Fruit fly (Drosophila melanogaster) whole organism: ENCODE measurements around the gene CG15599.

Experiments used
- CG8478 ChIP-seq: fragments of >200 bp; optimal IDR thresholded peaks from 2 replicates; lab custom pipeline; 2018; ENCODE audit warnings: inconsistent platforms
- Dll ChIP-seq: fragments of >200 bp; optimal IDR thresholded peaks from 2 replicates; lab custom pipeline; 2017
- EcR ChIP-seq, 2 experiments: fragments of >200 bp; optimal IDR thresholded peaks; 2 replicates each; lab custom pipeline; 2017; ENCODE audit warnings: missing biosample characterization in 2 of 2, missing genetic modification characterization in 2 of 2, missing genetic modification reagents in 2 of 2
- pan ChIP-seq: fragments of >200 bp; optimal IDR thresholded peaks from 2 replicates; lab custom pipeline; 2017
- psq ChIP-seq: fragments of >200 bp; optimal IDR thresholded peaks from 2 replicates; lab custom pipeline; 2017
- usp ChIP-seq: fragments of >200 bp; optimal IDR thresholded peaks from 2 replicates; lab custom pipeline; 2017; ENCODE audit warnings: missing biosample characterization, missing genetic modification characterization, mixed read lengths

DNA sequence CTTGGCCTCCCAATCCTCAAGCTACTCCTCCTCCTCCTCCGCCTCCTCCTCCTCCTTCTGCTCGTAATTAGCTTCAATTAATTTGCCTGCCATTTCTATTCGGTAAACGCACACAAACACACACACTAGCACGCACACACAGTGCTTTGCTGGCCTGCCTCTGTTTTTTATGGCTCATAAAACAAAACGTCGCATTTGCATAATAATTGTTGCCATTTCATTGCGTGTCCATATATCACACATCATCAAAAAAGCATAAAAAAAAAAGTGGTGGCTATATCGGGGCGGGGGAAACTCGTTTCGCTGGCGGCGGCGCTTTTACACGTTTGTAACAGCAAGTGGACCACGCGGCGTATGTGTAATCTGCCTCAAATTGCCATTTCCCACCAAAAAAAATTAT, 37.1 kb downstream of the CG15599 start:
- TF ChIP-seq usp (GFP tag; lab: Kevin White, UChicago) (no peak), Dll (lab: Kevin White, UChicago) (no peak), pan (lab: Kevin White, UChicago) (no peak), psq (no peak), CG8478 (no peak), EcR (GFP tag; optimal IDR thresholded peaks at IDR 0.05; lab: Kevin White, UChicago) (no peak)
